Worm (Caenorhabditis elegans) whole organism, L1 larva: Measurements from ENCODE around the gene Y47D7A.17.

ENCODE experiments used
- C04F5.9 ChIP-seq: sonication (generic microtip); optimal IDR thresholded peaks from 2 replicates; lab custom pipeline; 2016; ENCODE audit warnings: missing genetic modification characterization, missing compliant biosample characterization
- C16A3.4 ChIP-seq: fragments of 150-350 bp; optimal IDR thresholded peaks from 2 replicates; lab custom pipeline; 2014; ENCODE audit warnings: missing biosample characterization, missing genetic modification characterization
- C34B4.2 ChIP-seq: sonication (generic microtip); optimal IDR thresholded peaks from 2 replicates; lab custom pipeline; 2017; ENCODE audit warnings: mild to moderate bottlenecking, missing genetic modification characterization, missing compliant biosample characterization
- blmp-1 ChIP-seq: fragments of 150-350 bp; optimal IDR thresholded peaks from 2 replicates; lab custom pipeline; 2014; ENCODE audit warnings: missing biosample characterization, missing genetic modification characterization
- ceh-8 ChIP-seq: fragments of 200-800 bp; sonication (Bioruptor generic); optimal IDR thresholded peaks from 2 replicates; lab custom pipeline; 2018; ENCODE audit warnings: mild to moderate bottlenecking, missing genetic modification characterization, moderate library complexity, missing compliant biosample characterization
- ceh-82 ChIP-seq, 3 experiments: fragments of 150-350 bp in 1 of 3; sonication (generic microtip) in 2 of 3; optimal IDR thresholded peaks; 2 replicates each; lab custom pipeline; 2014 to 2017; ENCODE audit warnings: missing biosample characterization in 3 of 3, missing genetic modification characterization in 3 of 3
- ceh-88 ChIP-seq: fragments of 200-800 bp; sonication (Bioruptor generic); IDR thresholded peaks from 2 replicates; pipeline ENCODE4 v1.3.6; 2022; ENCODE audit warnings: missing genetic modification characterization, missing compliant biosample characterization
- ceh-90 ChIP-seq: sonication (generic microtip); optimal IDR thresholded peaks from 2 replicates; lab custom pipeline; 2016; ENCODE audit warnings: missing genetic modification characterization, missing compliant biosample characterization
- ces-1 ChIP-seq: fragments of 150-350 bp; optimal IDR thresholded peaks from 2 replicates; lab custom pipeline; 2014; ENCODE audit warnings: missing biosample characterization, missing genetic modification reagents, missing genetic modification characterization
- dpl-1 ChIP-seq, 3 experiments: fragments of 150-350 bp in 2 of 3; sonication (generic microtip) in 1 of 3; optimal IDR thresholded peaks; 2 replicates each; lab custom pipeline; 2014 to 2017; ENCODE audit warnings: missing biosample characterization in 3 of 3, missing genetic modification characterization in 3 of 3, missing genetic modification reagents in 3 of 3
- egl-13 ChIP-seq: sonication (generic microtip); optimal IDR thresholded peaks from 2 replicates; lab custom pipeline; 2016; ENCODE audit warnings: missing genotype, missing genetic modification reagents, missing genetic modification characterization, missing compliant biosample characterization
- elt-2 ChIP-seq: sonication (generic microtip); optimal IDR thresholded peaks from 2 replicates; lab custom pipeline; 2016; ENCODE audit warnings: missing genetic modification characterization, mild to moderate bottlenecking, inconsistent platforms, missing compliant biosample characterization, missing genetic modification reagents
- elt-3 ChIP-seq, 6 experiments: fragments of 150-350 bp in 1 of 6; sonication (generic microtip); optimal IDR thresholded peaks; 2 replicates each; lab custom pipeline; 2017 to 2018; ENCODE audit warnings: missing biosample characterization in 6 of 6, missing genetic modification characterization in 6 of 6, inconsistent platforms in 1 of 6
- ets-5 ChIP-seq: fragments of 200-800 bp; sonication (Bioruptor generic); IDR thresholded peaks from 2 replicates; pipeline ENCODE4 v1.3.6; 2022; ENCODE audit warnings: missing genetic modification characterization, missing compliant biosample characterization
- fkh-4 ChIP-seq: sonication (generic microtip); optimal IDR thresholded peaks from 2 replicates; lab custom pipeline; 2016; ENCODE audit warnings: missing compliant biosample characterization, missing genetic modification characterization, borderline replicate concordance
- fkh-8 ChIP-seq: sonication (generic microtip); optimal IDR thresholded peaks from 2 replicates; lab custom pipeline; 2016; ENCODE audit warnings: mild to moderate bottlenecking, missing genetic modification characterization, missing compliant biosample characterization
- grh-1 ChIP-seq: fragments of 200-800 bp; sonication (Bioruptor generic); IDR thresholded peaks from 2 replicates; pipeline ENCODE4 v1.3.6; 2022; ENCODE audit warnings: missing genetic modification reagents, missing genetic modification characterization, missing compliant biosample characterization
- hlh-17 ChIP-seq: fragments of 200-800 bp; sonication (Bioruptor generic); optimal IDR thresholded peaks from 2 replicates; lab custom pipeline; 2018; ENCODE audit warnings: missing genetic modification characterization, mild to moderate bottlenecking, missing compliant biosample characterization, moderate library complexity, borderline replicate concordance
- hlh-4 ChIP-seq: sonication (generic microtip); optimal IDR thresholded peaks from 2 replicates; lab custom pipeline; 2016; ENCODE audit warnings: mild to moderate bottlenecking, missing genetic modification characterization, missing compliant biosample characterization
- isw-1 ChIP-seq: fragments of 200-800 bp; sonication (Bioruptor generic); IDR thresholded peaks from 2 replicates; pipeline ENCODE4 v1.3.6; 2022; ENCODE audit warnings: missing genetic modification characterization, missing compliant biosample characterization
- lin-15B ChIP-seq: fragments of 150-350 bp; sonication (generic microtip); optimal IDR thresholded peaks from 3 replicates; lab custom pipeline; 2014; ENCODE audit warnings: missing biosample characterization, missing genetic modification characterization
- lin-39 ChIP-seq: fragments of 150-350 bp; optimal IDR thresholded peaks from 2 replicates; lab custom pipeline; 2014; ENCODE audit warnings: missing biosample characterization, missing genetic modification reagents, missing genetic modification characterization
- lir-3 ChIP-seq: sonication (generic microtip); optimal IDR thresholded peaks from 2 replicates; lab custom pipeline; 2016; ENCODE audit warnings: mild to moderate bottlenecking, missing genetic modification characterization, moderate library complexity, missing compliant biosample characterization; ENCODE audit not compliant: poor library complexity
- nhr-12 ChIP-seq: sonication (generic microtip); optimal IDR thresholded peaks from 2 replicates; lab custom pipeline; 2017; ENCODE audit warnings: missing biosample characterization, missing genetic modification characterization
- nhr-20 ChIP-seq: sonication (generic microtip); optimal IDR thresholded peaks from 2 replicates; lab custom pipeline; 2016; ENCODE audit warnings: mild to moderate bottlenecking, missing genetic modification characterization, missing compliant biosample characterization
- nhr-237 ChIP-seq: fragments of 150-350 bp; optimal IDR thresholded peaks from 2 replicates; lab custom pipeline; 2014; ENCODE audit warnings: missing biosample characterization, missing genetic modification characterization
- nhr-28 ChIP-seq: fragments of 150-350 bp; optimal IDR thresholded peaks from 2 replicates; lab custom pipeline; 2014; ENCODE audit warnings: missing biosample characterization, missing genetic modification characterization
- nhr-71 ChIP-seq: sonication (generic microtip); optimal IDR thresholded peaks from 2 replicates; lab custom pipeline; 2016; ENCODE audit warnings: mild to moderate bottlenecking, missing genetic modification characterization, moderate library complexity, missing compliant biosample characterization
- nhr-76 ChIP-seq: sonication (generic microtip); optimal IDR thresholded peaks from 2 replicates; lab custom pipeline; 2017; ENCODE audit warnings: missing biosample characterization, missing genetic modification characterization
- nhr-77 ChIP-seq: fragments of 150-350 bp; optimal IDR thresholded peaks from 2 replicates; lab custom pipeline; 2014; ENCODE audit warnings: missing biosample characterization, missing genetic modification characterization
- nhr-90 ChIP-seq: sonication (generic microtip); optimal IDR thresholded peaks from 2 replicates; lab custom pipeline; 2016; ENCODE audit warnings: mild to moderate bottlenecking, missing genetic modification characterization, missing compliant biosample characterization; ENCODE audit not compliant: poor library complexity
- pqm-1 ChIP-seq: sonication (generic microtip); optimal IDR thresholded peaks from 3 replicates; lab custom pipeline; 2017; ENCODE audit warnings: missing biosample characterization, missing genetic modification characterization
- skn-1 ChIP-seq: fragments of 150-350 bp; optimal IDR thresholded peaks from 2 replicates; lab custom pipeline; 2014; ENCODE audit warnings: missing biosample characterization, missing genetic modification characterization
- snpc-4 ChIP-seq: fragments of 150-350 bp; optimal IDR thresholded peaks from 2 replicates; lab custom pipeline; 2014; ENCODE audit warnings: missing biosample characterization, missing genetic modification characterization
- snu-23 ChIP-seq: sonication (generic microtip); optimal IDR thresholded peaks from 2 replicates; lab custom pipeline; 2016; ENCODE audit warnings: missing genetic modification characterization, missing compliant biosample characterization
- sox-4 ChIP-seq: sonication (generic microtip); optimal IDR thresholded peaks from 2 replicates; lab custom pipeline; 2016; ENCODE audit warnings: missing genetic modification characterization, missing compliant biosample characterization
- sup-37 ChIP-seq: fragments of 200-800 bp; sonication (Bioruptor generic); optimal IDR thresholded peaks from 2 replicates; lab custom pipeline; 2018; ENCODE audit warnings: mild to moderate bottlenecking, missing genetic modification characterization, missing compliant biosample characterization
- tbx-2 ChIP-seq: sonication (generic microtip); optimal IDR thresholded peaks from 2 replicates; lab custom pipeline; 2016; ENCODE audit warnings: missing genetic modification characterization, missing compliant biosample characterization
- unc-130 ChIP-seq: fragments of 150-350 bp; optimal IDR thresholded peaks from 2 replicates; lab custom pipeline; 2017; ENCODE audit warnings: missing biosample characterization, missing genetic modification characterization, inconsistent platforms
- unc-30 ChIP-seq: sonication (generic microtip); optimal IDR thresholded peaks from 2 replicates; lab custom pipeline; 2017; ENCODE audit warnings: missing biosample characterization, missing genetic modification characterization
- unc-62 ChIP-seq: fragments of 150-350 bp; optimal IDR thresholded peaks from 2 replicates; lab custom pipeline; 2014; ENCODE audit warnings: missing biosample characterization, missing genetic modification reagents, missing genetic modification characterization
- unc-98 ChIP-seq: fragments of 200-800 bp; sonication (Bioruptor generic); IDR thresholded peaks from 2 replicates; pipeline ENCODE4 v1.3.6; 2022; ENCODE audit warnings: missing genetic modification characterization, missing compliant biosample characterization
- xbp-1 ChIP-seq: sonication (generic microtip); optimal IDR thresholded peaks from 2 replicates; lab custom pipeline; 2016; ENCODE audit warnings: missing genetic modification characterization, missing compliant biosample characterization
- zag-1 ChIP-seq: fragments of 150-350 bp; optimal IDR thresholded peaks from 2 replicates; lab custom pipeline; 2014; ENCODE audit warnings: missing biosample characterization, missing genetic modification characterization
- zip-4 ChIP-seq: fragments of 200-800 bp; sonication (Bioruptor generic); optimal IDR thresholded peaks from 2 replicates; lab custom pipeline; 2018; ENCODE audit warnings: mild to moderate bottlenecking, missing genetic modification characterization, moderate library complexity, missing compliant biosample characterization

The Y47D7A.17 gene

DNA sequence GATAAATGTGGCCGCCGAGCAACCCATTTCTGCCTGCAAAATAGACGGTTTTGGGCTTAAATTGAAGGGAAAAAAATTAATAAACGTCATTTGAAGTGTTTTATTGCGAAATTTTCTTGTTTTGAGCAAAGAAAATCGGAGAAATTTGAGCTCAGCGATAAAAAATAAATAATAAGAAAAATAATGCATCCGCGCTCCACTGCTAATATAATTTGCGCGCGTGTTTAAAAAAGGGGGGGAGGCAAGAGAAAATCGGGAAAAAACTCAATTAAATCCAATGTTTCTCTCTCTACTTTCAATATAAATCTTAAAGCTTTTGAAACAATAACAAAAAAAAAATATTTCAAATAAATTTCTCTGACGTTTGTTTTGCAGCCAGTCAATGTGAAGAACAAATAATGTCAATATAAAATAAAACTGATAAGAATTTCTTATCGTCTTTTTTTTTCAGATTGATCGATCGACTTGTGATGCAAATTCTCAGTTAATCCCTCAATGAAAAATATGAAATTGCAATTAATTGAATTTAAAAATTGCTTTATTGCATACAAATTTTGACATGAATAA lies 39.0 kb upstream of the Y47D7A.17 start, which contains the start of gene rft-2 (continued):
- TF ChIP-seq C34B4.2 (no peak), skn-1 (tag; lab: Kevin White, UChicago) (peak; percentile 51), ceh-82 (tag; optimal IDR thresholded peaks at IDR 0.05; lab: Kevin White, UChicago) (peak; percentile 39 to 80 (median 56)), nhr-71 (tag; lab: Kevin White, UChicago) (peak; percentile 76), fkh-8 (peak; percentile 53), nhr-76 (no peak), sup-37 (GFP tag; lab: Kevin White, UChicago) (no peak), lir-3 (tag; lab: Kevin White, UChicago) (no peak), ceh-8 (GFP tag; lab: Kevin White, UChicago) (no peak), hlh-17 (GFP tag; lab: Kevin White, UChicago) (no peak), fkh-4 (tag; lab: Kevin White, UChicago) (no peak), tbx-2 (tag; lab: Kevin White, UChicago) (peak; percentile 50), nhr-90 (tag; lab: Kevin White, UChicago) (peak; percentile 58), snpc-4 (tag; lab: Kevin White, UChicago) (peak; percentile 44), ceh-90 (tag; lab: Kevin White, UChicago) (no peak), C16A3.4 (tag; lab: Kevin White, UChicago) (peak; percentile 39), xbp-1 (peak; percentile 58), unc-130 (tag; lab: Kevin White, UChicago) (no peak), unc-62 (GFP tag; lab: Kevin White, UChicago) (no peak), zag-1 (no peak), blmp-1 (tag; lab: Kevin White, UChicago) (peak; percentile 49), unc-30 (tag; lab: Kevin White, UChicago) (no peak), nhr-20 (tag; lab: Kevin White, UChicago) (peak; percentile 59), nhr-28 (tag; lab: Kevin White, UChicago) (no peak), zip-4 (GFP tag; lab: Kevin White, UChicago) (no peak), sox-4 (tag; lab: Kevin White, UChicago) (peak; percentile 3), hlh-4 (no peak), nhr-12 (no peak), ces-1 (GFP tag; lab: Kevin White, UChicago) (no peak), nhr-237 (tag; lab: Kevin White, UChicago) (no peak), grh-1 (GFP tag; lab: Robert Waterston, UW) (0 out of 2 replicates have a peak, but pooled peaks have one; percentile 18), nhr-77 (tag; lab: Kevin White, UChicago) (peak; percentile 35), pqm-1 (no peak), snu-23 (GFP tag; lab: Kevin White, UChicago) (peak; percentile 69), ets-5 (GFP tag; lab: Robert Waterston, UW) (no peak), lin-15B (tag; lab: Kevin White, UChicago) (peak; percentile 1), lin-39 (tag; lab: Kevin White, UChicago) (no peak), unc-98 (GFP tag; lab: Robert Waterston, UW) (no peak), egl-13 (tag; lab: Kevin White, UChicago) (peak; percentile 24), C04F5.9 (tag; lab: Kevin White, UChicago) (peak; percentile 23), elt-2 (tag; lab: Kevin White, UChicago) (peak; percentile 56), isw-1 (GFP tag; lab: Robert Waterston, UW) (peak; percentile 45), elt-3 (tag; optimal IDR thresholded peaks at IDR 0.05; lab: Kevin White, UChicago) (peak in 1 of 6 experiments; percentile 11), dpl-1 (GFP tag; optimal IDR thresholded peaks at IDR 0.05; lab: Kevin White, UChicago) (peak; percentile 93 to 96 (median 95)), ceh-88 (no peak)
